Worm (Caenorhabditis elegans) whole organism, mixed stage, embryonic: ENCODE data around the gene B0222.1.

Experiments used
- lin-13 ChIP-seq: fragments of 150-350 bp; optimal IDR thresholded peaks from 2 replicates; lab custom pipeline; 2014; ENCODE audit warnings: missing biosample characterization, missing genetic modification characterization
- lin-32 ChIP-seq: fragments of 200-800 bp; sonication (Bioruptor generic); optimal IDR thresholded peaks from 2 replicates; lab custom pipeline; 2018; ENCODE audit warnings: mild to moderate bottlenecking, missing genetic modification characterization, missing compliant biosample characterization
- nhr-28 ChIP-seq: fragments of 150-350 bp; optimal IDR thresholded peaks from 2 replicates; lab custom pipeline; 2014; ENCODE audit warnings: missing biosample characterization, missing genetic modification characterization
- pha-4 ChIP-seq: fragments of 150-350 bp; optimal IDR thresholded peaks from 2 replicates; lab custom pipeline; 2018; ENCODE audit warnings: missing biosample characterization, missing genetic modification reagents, missing genetic modification characterization
- unc-62 ChIP-seq: fragments of 150-350 bp; optimal IDR thresholded peaks from 2 replicates; lab custom pipeline; 2014; ENCODE audit warnings: missing biosample characterization, missing genetic modification reagents, missing genetic modification characterization

- TF ChIP-seq lin-32: no peak
- TF ChIP-seq unc-62: no peak
- no peak for TF ChIP-seq pha-4
- no peak for TF ChIP-seq nhr-28 (tag; lab: Kevin White, UChicago)
- no peak for TF ChIP-seq lin-13 (tag; lab: Kevin White, UChicago)
Measured at ce11 chrV:9123186-9123585, 10.9 kb upstream of the B0222.1 start, which contains the start of gene F21C10.11.
